Fruit fly (Drosophila melanogaster): ENCODE results near the gene CG4080.

DNA sequence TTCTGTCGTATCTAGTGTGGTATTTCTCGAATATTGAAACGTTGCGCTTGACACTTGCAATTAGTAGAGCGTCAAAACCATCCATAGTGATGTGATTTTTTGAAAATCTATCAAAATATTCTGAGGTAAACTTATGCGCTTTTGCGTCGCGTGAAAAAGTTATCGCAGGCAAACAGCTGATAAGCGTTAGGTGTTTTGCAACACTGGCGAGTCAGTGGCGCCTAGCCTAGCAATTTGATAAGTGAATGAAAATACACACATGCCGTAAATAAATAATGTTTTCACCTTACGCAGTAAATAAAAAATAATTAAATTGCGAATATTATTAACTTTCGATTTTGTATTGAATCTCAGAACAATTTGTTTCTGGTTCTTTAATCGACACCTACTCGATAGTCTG lies 36.3 kb upstream of the CG4080 start, which contains the start of gene CG42526:
- TF ChIP-seq CG17802 (tag; optimal IDR thresholded peaks at IDR 0.05) (no peak), pan (optimal IDR thresholded peaks at IDR 0.05) (no peak), pan (GFP tag; optimal IDR thresholded peaks at IDR 0.05 in 1 of 2, IDR thresholded peaks at IDR 0.05 in 1 of 2) (peak in 1 of 2 experiments; percentile 49), CG1647 (GFP tag; optimal IDR thresholded peaks at IDR 0.05) (peak; percentile 7), CG10366 (GFP tag; IDR thresholded peaks at IDR 0.05) (peak; percentile 55), CG10654 (GFP tag; optimal IDR thresholded peaks at IDR 0.05) (no peak), CG13624 (GFP tag; optimal IDR thresholded peaks at IDR 0.05) (peak; percentile 71), ato (GFP tag; IDR thresholded peaks at IDR 0.05; ENCODE audit: partially characterized antibody) (no peak), Dek (tag; optimal IDR thresholded peaks at IDR 0.05) (no peak), CG6689 (GFP tag; IDR thresholded peaks at IDR 0.05) (no peak; the same call in 1 of the 2 replicates), p53 (GFP tag; optimal IDR thresholded peaks at IDR 0.05) (no peak), Dref (GFP tag; IDR thresholded peaks at IDR 0.05) (peak; percentile 44), pho (GFP tag; optimal IDR thresholded peaks at IDR 0.05) (peak; percentile 56), yki (optimal IDR thresholded peaks at IDR 0.05) (no peak), dan (GFP tag; IDR thresholded peaks at IDR 0.05) (no peak)

Data from whole organism, embryonic.